Fruit fly (Drosophila melanogaster) whole organism, embryonic: ENCODE data around the gene Mo25.

Experiments used
- D19A ChIP-seq: fragments of 200-800 bp; optimal IDR thresholded peaks from 3 replicates; lab custom pipeline; 2019; ENCODE audit warnings: missing biosample characterization, mild to moderate bottlenecking, missing genetic modification characterization, moderate library complexity
- amos ChIP-seq: fragments of 200-800 bp; sonication (Bioruptor generic); IDR thresholded peaks from 2 replicates; pipeline ENCODE4 v1.3.6; 2022; ENCODE audit warnings: missing biosample characterization, missing genetic modification characterization; ENCODE audit not compliant: partially characterized antibody
- tll ChIP-seq, 2 experiments: fragments of 200-800 bp in 1 of 2; fragments of >200 bp in 1 of 2; sonication (Bioruptor generic) in 1 of 2; optimal IDR thresholded peaks; 2 replicates each; lab custom pipeline; 2017 to 2019; ENCODE audit warnings: missing biosample characterization in 2 of 2, missing genetic modification characterization in 2 of 2, mild to moderate bottlenecking in 1 of 2, moderate library complexity in 1 of 2

DNA sequence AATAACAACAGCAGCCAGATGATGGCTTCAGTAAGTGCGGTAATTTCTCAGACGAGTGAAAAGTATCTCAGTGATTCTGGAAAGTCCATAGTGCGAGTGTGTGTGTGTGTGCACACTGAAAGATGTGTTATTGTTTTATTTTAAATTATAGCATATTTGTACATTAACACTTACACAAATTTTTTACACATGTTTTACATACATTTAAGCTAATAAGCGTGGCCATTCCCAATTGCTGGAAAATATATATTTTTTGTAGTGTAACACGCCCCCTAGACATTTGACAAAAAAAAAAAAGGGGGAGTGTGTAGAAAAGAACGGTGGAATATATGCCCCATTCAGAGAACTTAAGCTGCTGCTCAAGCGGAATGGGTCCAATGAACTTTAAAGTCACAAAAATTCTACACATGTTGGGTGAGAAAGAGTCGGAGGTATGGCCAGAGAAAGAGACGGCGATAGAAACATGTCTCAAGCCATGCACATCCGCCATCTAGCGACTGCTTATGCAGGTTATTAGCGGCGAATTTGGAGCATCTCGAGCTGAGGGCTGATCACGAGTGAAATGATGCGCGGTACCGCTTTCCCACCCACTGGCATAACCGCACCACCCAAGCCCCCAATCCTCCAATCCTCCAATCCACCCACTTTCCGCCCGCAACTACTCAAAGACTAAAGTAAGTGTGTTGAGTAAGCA, 16.7 kb upstream of the Mo25 start:
- no peak for TF ChIP-seq tll (GFP tag; optimal IDR thresholded peaks at IDR 0.05; lab: Kevin White, UChicago)
- no peak for TF ChIP-seq amos (GFP tag; lab: Robert Waterston, UW)
- no peak for TF ChIP-seq D19A (tag; lab: Kevin White, UChicago)
